Worm (Caenorhabditis elegans): ENCODE data around the gene C47D12.2.

DNA sequence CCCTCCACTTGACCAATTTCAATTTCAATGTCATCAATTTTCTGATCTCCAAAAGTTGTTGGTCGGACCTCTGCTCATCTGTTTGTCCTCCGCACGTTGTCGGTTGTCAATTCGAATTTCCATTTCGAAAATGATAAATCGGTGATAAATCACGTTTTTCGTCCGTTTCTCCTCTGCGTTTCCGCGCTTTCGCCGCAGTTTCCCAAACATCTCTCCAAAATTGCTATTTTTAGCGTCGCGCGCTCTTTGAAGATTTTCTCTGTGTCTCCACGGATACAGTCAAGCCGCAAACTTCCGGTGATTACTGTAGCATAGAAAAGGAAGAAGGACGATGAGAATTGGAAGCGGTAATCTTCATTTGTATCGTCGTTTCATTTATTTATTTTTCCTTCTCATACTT lies 34.1 kb upstream of the C47D12.2 start:
- TF ChIP-seq ref-1 (GFP tag; conservative IDR thresholded peaks at IDR 0.05) (no peak), cog-1 (tag; optimal IDR thresholded peaks at IDR 0.05) (no peak)

Measured in whole organism, midembryonic.